Worm (Caenorhabditis elegans): ENCODE measurements around the gene tag-18.

ce11 chrX:3768717-3769116 is 34.9 kb upstream of the tag-18 start, which contains the start of gene F47B7.5:
- TF ChIP-seq pqm-1 (tag; optimal IDR thresholded peaks at IDR 0.05) (no peak), nhr-12 (tag; optimal IDR thresholded peaks at IDR 0.05) (no peak), ztf-4 (tag; optimal IDR thresholded peaks at IDR 0.05) (no peak), nhr-11 (tag; optimal IDR thresholded peaks at IDR 0.05) (no peak), nfya-1 (tag; optimal IDR thresholded peaks at IDR 0.05; ENCODE audit: insufficient read depth) (no peak), nhr-237 (tag; optimal IDR thresholded peaks at IDR 0.05) (no peak), mdl-1 (tag; optimal IDR thresholded peaks at IDR 0.05) (no peak), tbx-2 (tag; optimal IDR thresholded peaks at IDR 0.05) (no peak), mml-1 (tag; optimal IDR thresholded peaks at IDR 0.05) (no peak), unc-62 (GFP tag; optimal IDR thresholded peaks at IDR 0.05) (no peak), pha-4 (tag; optimal IDR thresholded peaks at IDR 0.05) (no peak), R02D3.7 (tag; optimal IDR thresholded peaks at IDR 0.05) (no peak), daf-12 (tag; optimal IDR thresholded peaks at IDR 0.05) (no peak), ZK546.5 (tag; optimal IDR thresholded peaks at IDR 0.05) (no peak)

Data from whole organism, L3 larva.